Fruit fly (Drosophila melanogaster) whole organism, embryonic: ENCODE data around the gene MsrA.

Source experiments
- Abd-B ChIP-seq: fragments of 200-800 bp; sonication (Bioruptor generic); optimal IDR thresholded peaks from 2 replicates; lab custom pipeline; 2018; ENCODE audit warnings: missing biosample characterization, mild to moderate bottlenecking, missing genetic modification characterization, moderate library complexity
- B-H1 ChIP-seq: fragments of 200-800 bp; sonication (Bioruptor generic); IDR thresholded peaks from 3 replicates; pipeline ENCODE4 v1.3.6; 2022; ENCODE audit warnings: missing biosample characterization, missing genetic modification characterization
- BtbVII ChIP-seq: fragments of 200-800 bp; sonication (Bioruptor generic); optimal IDR thresholded peaks from 3 replicates; lab custom pipeline; 2017; ENCODE audit warnings: missing biosample characterization, mild to moderate bottlenecking, missing genetic modification characterization
- Bteb2 ChIP-seq: fragments of 200-800 bp; sonication (Bioruptor generic); optimal IDR thresholded peaks from 2 replicates; lab custom pipeline; 2016; ENCODE audit warnings: missing biosample characterization, missing genetic modification characterization
- CG10431 ChIP-seq: fragments of 200-800 bp; sonication (Bioruptor generic); optimal IDR thresholded peaks from 3 replicates; lab custom pipeline; 2018; ENCODE audit warnings: missing biosample characterization, mild to moderate bottlenecking, missing genetic modification characterization
- CG11696 ChIP-seq: fragments of 200-800 bp; sonication (Bioruptor generic); IDR thresholded peaks from 2 replicates; pipeline ENCODE4 v1.3.6; 2022; ENCODE audit warnings: missing biosample characterization, missing genetic modification characterization
- CG11723 ChIP-seq: fragments of 200-800 bp; sonication (Bioruptor generic); optimal IDR thresholded peaks from 2 replicates; lab custom pipeline; 2017; ENCODE audit warnings: missing biosample characterization, mild to moderate bottlenecking, missing genetic modification characterization
- CG12071 ChIP-seq: fragments of 200-800 bp; sonication (Bioruptor generic); optimal IDR thresholded peaks from 3 replicates; lab custom pipeline; 2018; ENCODE audit warnings: missing biosample characterization, mild to moderate bottlenecking, missing genetic modification characterization
- CG13123 ChIP-seq: fragments of 200-800 bp; sonication (Bioruptor generic); optimal IDR thresholded peaks from 2 replicates; lab custom pipeline; 2016; ENCODE audit warnings: missing biosample characterization, missing genetic modification characterization
- CG14050 ChIP-seq: fragments of 200-800 bp; sonication (Bioruptor generic); IDR thresholded peaks from 3 replicates; pipeline ENCODE4 v1.3.6; 2022; ENCODE audit warnings: missing biosample characterization, missing genetic modification characterization
- CG15011 ChIP-seq: fragments of 200-800 bp; sonication (Bioruptor generic); optimal IDR thresholded peaks from 3 replicates; lab custom pipeline; 2018; ENCODE audit warnings: missing biosample characterization, mild to moderate bottlenecking, missing genetic modification characterization
- CG15479 ChIP-seq: fragments of 200-800 bp; sonication (Bioruptor generic); optimal IDR thresholded peaks from 3 replicates; lab custom pipeline; 2019; ENCODE audit warnings: missing biosample characterization, mild to moderate bottlenecking, missing genetic modification characterization, moderate library complexity
- CG1792 ChIP-seq: fragments of 200-800 bp; sonication (Bioruptor generic); optimal IDR thresholded peaks from 2 replicates; lab custom pipeline; 2016; ENCODE audit warnings: missing biosample characterization, missing genetic modification characterization
- CG18011 ChIP-seq: fragments of 200-800 bp; sonication (Bioruptor generic); optimal IDR thresholded peaks from 2 replicates; lab custom pipeline; 2017; ENCODE audit warnings: missing biosample characterization, missing genetic modification characterization, mild to moderate bottlenecking, moderate library complexity, missing genotype
- CG18262 ChIP-seq: fragments of 200-800 bp; optimal IDR thresholded peaks from 3 replicates; lab custom pipeline; 2019; ENCODE audit warnings: missing biosample characterization, mild to moderate bottlenecking, missing genetic modification characterization, moderate library complexity
- CG18764 ChIP-seq: fragments of 200-800 bp; sonication (Bioruptor generic); optimal IDR thresholded peaks from 3 replicates; lab custom pipeline; 2016; ENCODE audit warnings: missing biosample characterization, missing genetic modification characterization
- CG30431 ChIP-seq: fragments of 200-800 bp; sonication (Bioruptor generic); optimal IDR thresholded peaks from 2 replicates; lab custom pipeline; 2017; ENCODE audit warnings: missing biosample characterization, missing genetic modification characterization
- CG31441 ChIP-seq: fragments of 200-800 bp; sonication (Bioruptor generic); IDR thresholded peaks from 2 replicates; pipeline ENCODE4 v1.3.6; 2022; ENCODE audit warnings: missing biosample characterization, missing genetic modification characterization
- CG32772 ChIP-seq: fragments of 200-800 bp; sonication (Bioruptor generic); IDR thresholded peaks from 2 replicates; pipeline ENCODE4 v1.3.6; 2022; ENCODE audit warnings: missing biosample characterization, missing genetic modification characterization
- CG4282 ChIP-seq: fragments of 200-800 bp; sonication (Bioruptor generic); optimal IDR thresholded peaks from 2 replicates; lab custom pipeline; 2016; ENCODE audit warnings: missing biosample characterization, missing genetic modification characterization
- CG7745 ChIP-seq: fragments of 200-800 bp; sonication (Bioruptor generic); optimal IDR thresholded peaks from 2 replicates; lab custom pipeline; 2018; ENCODE audit warnings: missing biosample characterization, mild to moderate bottlenecking, missing genetic modification characterization, moderate library complexity
- CG9437 ChIP-seq: fragments of 200-800 bp; sonication (Bioruptor generic); optimal IDR thresholded peaks from 2 replicates; lab custom pipeline; 2018; ENCODE audit warnings: missing biosample characterization, mild to moderate bottlenecking, missing genetic modification characterization
- CG9797 ChIP-seq: fragments of 200-800 bp; sonication (Bioruptor generic); optimal IDR thresholded peaks from 3 replicates; lab custom pipeline; 2018; ENCODE audit warnings: missing biosample characterization, mild to moderate bottlenecking, missing genetic modification characterization
- Drgx ChIP-seq: fragments of 200-800 bp; sonication (Bioruptor generic); IDR thresholded peaks from 2 replicates; pipeline ENCODE4 v1.3.6; 2022; ENCODE audit warnings: missing biosample characterization, missing genetic modification characterization
- Fer1 ChIP-seq: fragments of 200-800 bp; sonication (Bioruptor generic); optimal IDR thresholded peaks from 2 replicates; lab custom pipeline; 2017; ENCODE audit warnings: missing biosample characterization, mild to moderate bottlenecking, missing genetic modification characterization
- Gsc ChIP-seq: fragments of 200-800 bp; sonication (Bioruptor generic); IDR thresholded peaks from 2 replicates; pipeline ENCODE4 v1.3.6; 2022; ENCODE audit warnings: missing biosample characterization, missing genetic modification characterization
- HLH3B ChIP-seq: fragments of 200-800 bp; sonication (Bioruptor generic); IDR thresholded peaks from 2 replicates; pipeline ENCODE4 v1.3.6; 2022; ENCODE audit warnings: missing biosample characterization, missing genetic modification characterization
- Lhr ChIP-seq: fragments of 200-800 bp; sonication (Bioruptor generic); optimal IDR thresholded peaks from 3 replicates; lab custom pipeline; 2017; ENCODE audit warnings: mild to moderate bottlenecking, missing biosample characterization, missing genetic modification reagents, missing genetic modification characterization
- NfI ChIP-seq: fragments of 200-800 bp; sonication (Bioruptor generic); optimal IDR thresholded peaks from 3 replicates; lab custom pipeline; 2018; ENCODE audit warnings: missing biosample characterization, mild to moderate bottlenecking, missing genetic modification characterization, moderate library complexity
- Ssrp ChIP-seq: fragments of 200-800 bp; sonication (Bioruptor generic); optimal IDR thresholded peaks from 2 replicates; lab custom pipeline; 2018; ENCODE audit warnings: missing biosample characterization, mild to moderate bottlenecking, missing genetic modification characterization, moderate library complexity
- Vsx1 ChIP-seq: fragments of 200-800 bp; sonication (Bioruptor generic); optimal IDR thresholded peaks from 2 replicates; lab custom pipeline; 2017; ENCODE audit warnings: missing biosample characterization, mild to moderate bottlenecking, missing genetic modification characterization, missing genetic modification reagents
- amos ChIP-seq: fragments of 200-800 bp; sonication (Bioruptor generic); IDR thresholded peaks from 2 replicates; pipeline ENCODE4 v1.3.6; 2022; ENCODE audit warnings: missing biosample characterization, missing genetic modification characterization; ENCODE audit not compliant: partially characterized antibody
- aop ChIP-seq: fragments of 200-800 bp; sonication (Bioruptor generic); IDR thresholded peaks from 2 replicates; pipeline ENCODE4 v1.3.6; 2022; ENCODE audit warnings: missing biosample characterization, missing genetic modification characterization
- br ChIP-seq: fragments of >200 bp; optimal IDR thresholded peaks from 2 replicates; lab custom pipeline; 2017
- corto ChIP-seq: fragments of 200-800 bp; sonication (Bioruptor generic); optimal IDR thresholded peaks from 2 replicates; lab custom pipeline; 2016; ENCODE audit warnings: missing biosample characterization, mild to moderate bottlenecking, missing genetic modification characterization, moderate library complexity
- cwo ChIP-seq: fragments of 200-800 bp; sonication (Bioruptor generic); optimal IDR thresholded peaks from 3 replicates; lab custom pipeline; 2017; ENCODE audit warnings: missing biosample characterization, missing genetic modification characterization, mild to moderate bottlenecking, moderate library complexity, missing genetic modification reagents
- dysf ChIP-seq: fragments of 200-800 bp; sonication (Bioruptor generic); IDR thresholded peaks from 3 replicates; pipeline ENCODE4 v1.3.6; 2022; ENCODE audit warnings: missing biosample characterization, missing genetic modification characterization
- ewg ChIP-seq: fragments of 200-800 bp; sonication (Bioruptor generic); optimal IDR thresholded peaks from 3 replicates; lab custom pipeline; 2017; ENCODE audit warnings: mild to moderate bottlenecking, missing biosample characterization, missing genetic modification reagents, missing genetic modification characterization
- ind ChIP-seq: fragments of 200-800 bp; sonication (Bioruptor generic); optimal IDR thresholded peaks from 3 replicates; lab custom pipeline; 2016; ENCODE audit warnings: missing biosample characterization, missing genetic modification characterization
- lov ChIP-seq, 2 experiments: fragments of 200-800 bp in 1 of 2; fragments of >200 bp in 1 of 2; sonication (Bioruptor generic) in 1 of 2; IDR thresholded peaks in 1 of 2; optimal IDR thresholded peaks in 1 of 2; 2 replicates in 1 of 2; 3 replicates in 1 of 2; pipeline versions ENCODE4 v1.3.6 to Lab custom; 2017 to 2022; ENCODE audit warnings: missing biosample characterization in 1 of 2, missing genetic modification characterization in 1 of 2
- mam ChIP-seq: fragments of 200-800 bp; sonication (Bioruptor generic); optimal IDR thresholded peaks from 3 replicates; lab custom pipeline; 2016; ENCODE audit warnings: missing biosample characterization, missing genetic modification characterization
- mirr ChIP-seq: fragments of 200-800 bp; sonication (Bioruptor generic); optimal IDR thresholded peaks from 3 replicates; lab custom pipeline; 2018; ENCODE audit warnings: missing biosample characterization, mild to moderate bottlenecking, missing genetic modification characterization
- pb ChIP-seq: fragments of 200-800 bp; sonication (Bioruptor generic); optimal IDR thresholded peaks from 3 replicates; lab custom pipeline; 2016; ENCODE audit warnings: missing biosample characterization, missing genetic modification characterization
- rib ChIP-seq: fragments of 200-800 bp; sonication (Bioruptor generic); IDR thresholded peaks from 2 replicates; pipeline ENCODE4 v1.3.6; 2022; ENCODE audit warnings: missing biosample characterization, missing genetic modification characterization
- salm ChIP-seq: fragments of 200-800 bp; sonication (Bioruptor generic); optimal IDR thresholded peaks from 2 replicates; lab custom pipeline; 2018; ENCODE audit warnings: missing biosample characterization, mild to moderate bottlenecking, missing genetic modification characterization
- scrt ChIP-seq: fragments of 200-800 bp; sonication (Bioruptor generic); optimal IDR thresholded peaks from 2 replicates; lab custom pipeline; 2018; ENCODE audit warnings: missing biosample characterization, mild to moderate bottlenecking, missing genetic modification characterization, moderate library complexity
- sens-2 ChIP-seq: fragments of 200-800 bp; sonication (Bioruptor generic); IDR thresholded peaks from 2 replicates; pipeline ENCODE4 v1.3.6; 2022; ENCODE audit warnings: missing biosample characterization, missing genetic modification characterization
- tx ChIP-seq: fragments of 200-800 bp; sonication (Bioruptor generic); optimal IDR thresholded peaks from 2 replicates; lab custom pipeline; 2016; ENCODE audit warnings: missing biosample characterization, missing genetic modification characterization
- usp ChIP-seq: fragments of >200 bp; optimal IDR thresholded peaks from 2 replicates; lab custom pipeline; 2017; ENCODE audit warnings: missing biosample characterization, missing genetic modification characterization
- vvl ChIP-seq: fragments of 200-800 bp; sonication (Bioruptor generic); IDR thresholded peaks from 2 replicates; pipeline ENCODE4 v1.3.6; 2022; ENCODE audit warnings: missing biosample characterization, missing genetic modification characterization

Gene MsrA

DNA sequence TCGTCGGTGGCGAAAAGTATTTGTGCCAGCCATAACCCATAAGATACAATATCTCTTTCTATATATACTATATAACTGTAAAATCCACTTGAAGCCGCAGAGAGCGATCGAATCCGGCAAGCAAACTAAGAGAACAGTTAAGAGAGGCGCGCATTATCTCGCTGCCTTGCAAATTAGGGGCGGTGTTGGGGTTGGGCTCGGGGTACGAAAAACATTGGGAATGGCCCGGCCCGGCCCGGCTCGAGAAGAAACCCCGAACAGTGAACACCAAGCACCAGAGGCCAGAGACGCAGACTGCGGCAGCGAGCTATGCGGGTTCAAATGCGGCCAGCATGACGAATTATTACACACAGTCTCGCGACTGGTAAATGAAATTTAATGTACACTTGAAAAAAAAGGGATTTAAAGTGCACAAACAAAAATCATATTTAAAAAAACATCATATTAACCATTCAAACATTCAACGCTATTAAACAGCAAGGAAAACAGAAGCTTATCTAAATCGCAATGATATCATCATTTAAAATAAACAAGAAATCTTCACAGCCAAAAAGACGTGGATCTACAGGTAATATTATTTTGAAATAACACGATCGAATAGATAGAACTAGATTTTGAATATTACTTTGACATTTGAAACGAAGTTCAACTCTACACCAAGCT lies 21.6 kb downstream of the MsrA start (continued):
- no peak for TF ChIP-seq lov (optimal IDR thresholded peaks at IDR 0.05; lab: Kevin White, UChicago)
- 0 out of 3 replicates have a peak, but pooled peaks have one; percentile 27 for TF ChIP-seq lov (GFP tag; IDR thresholded peaks at IDR 0.05; lab: Robert Waterston, UW)
- TF ChIP-seq usp: no peak
- no peak for TF ChIP-seq CG18764 (GFP tag; lab: Kevin White, UChicago)
- no peak for TF ChIP-seq CG15011 (GFP tag; lab: Kevin White, UChicago)
- peak; percentile 33 for TF ChIP-seq CG9437 (GFP tag; lab: Kevin White, UChicago)
- no peak for TF ChIP-seq Fer1
- peak; percentile 70 for TF ChIP-seq Drgx
- no peak for TF ChIP-seq CG12071 (GFP tag; lab: Kevin White, UChicago)
- TF ChIP-seq sens-2 (GFP tag; lab: Robert Waterston, UW): peak; percentile 52; the same call in 1 of the 2 replicates
- TF ChIP-seq Bteb2: no peak
- no peak for TF ChIP-seq scrt (GFP tag; lab: Kevin White, UChicago)
- no peak for TF ChIP-seq tx (GFP tag; lab: Kevin White, UChicago)
- no peak for TF ChIP-seq CG11723 (GFP tag; lab: Kevin White, UChicago)
- no peak for TF ChIP-seq pb (GFP tag; lab: Kevin White, UChicago)
- TF ChIP-seq br: no peak
- TF ChIP-seq Gsc (GFP tag; lab: Robert Waterston, UW): no peak
- TF ChIP-seq NfI: no peak
- TF ChIP-seq Lhr (GFP tag; lab: Kevin White, UChicago): no peak
- peak; percentile 36 for TF ChIP-seq mam (GFP tag; lab: Kevin White, UChicago)
- peak; percentile 15 for TF ChIP-seq Abd-B (GFP tag; lab: Kevin White, UChicago)
- peak; percentile 68 for TF ChIP-seq CG31441 (GFP tag; lab: Robert Waterston, UW)
- TF ChIP-seq dysf: peak; percentile 68
- no peak for TF ChIP-seq Vsx1
- peak; percentile 52 for TF ChIP-seq ind
- no peak for TF ChIP-seq salm (tag; lab: Kevin White, UChicago)
- peak; percentile 55; the same call in 1 of the 2 replicates for TF ChIP-seq CG32772 (GFP tag; lab: Robert Waterston, UW)
- no peak for TF ChIP-seq CG9797 (GFP tag; lab: Kevin White, UChicago)
- TF ChIP-seq Ssrp (tag; lab: Kevin White, UChicago): no peak
- no peak; the same call in 1 of the 2 replicates for TF ChIP-seq HLH3B (GFP tag; lab: Robert Waterston, UW)
- TF ChIP-seq CG18262 (tag; lab: Kevin White, UChicago): peak; percentile 79
- TF ChIP-seq vvl (GFP tag; lab: Robert Waterston, UW): peak; percentile 73
- no peak for TF ChIP-seq corto (GFP tag; lab: Kevin White, UChicago)
- no peak for TF ChIP-seq BtbVII (GFP tag; lab: Kevin White, UChicago)
- TF ChIP-seq rib (GFP tag; lab: Robert Waterston, UW): 0 out of 2 replicates have a peak, but pooled peaks have one; percentile 58
- peak; percentile 34 for TF ChIP-seq cwo (GFP tag; lab: Kevin White, UChicago)
- TF ChIP-seq CG1792: peak; percentile 5
- no peak for TF ChIP-seq CG15479
- TF ChIP-seq CG18011 (GFP tag; lab: Kevin White, UChicago): no peak
- no peak for TF ChIP-seq amos (GFP tag; lab: Robert Waterston, UW)
- no peak for TF ChIP-seq CG11696 (GFP tag; lab: Robert Waterston, UW)
- TF ChIP-seq CG13123: no peak
- no peak for TF ChIP-seq CG30431
- no peak for TF ChIP-seq ewg (GFP tag; lab: Kevin White, UChicago)
- no peak for TF ChIP-seq CG10431 (GFP tag; lab: Kevin White, UChicago)
- TF ChIP-seq CG4282: no peak
- peak; percentile 15 for TF ChIP-seq mirr (GFP tag; lab: Kevin White, UChicago)
- no peak; the same call in 2 of the 3 replicates for TF ChIP-seq B-H1 (GFP tag; lab: Robert Waterston, UW)
- TF ChIP-seq aop (GFP tag; lab: Robert Waterston, UW): no peak
- no peak for TF ChIP-seq CG7745 (tag; lab: Kevin White, UChicago)
- peak; percentile 9; the same call in 1 of the 3 replicates for TF ChIP-seq CG14050 (GFP tag; lab: Robert Waterston, UW)
